Fruit fly (Drosophila melanogaster) whole organism, embryonic: ENCODE data around the gene CG32537.

Experiments
- ATbp ChIP-seq: fragments of 200-800 bp; sonication (Bioruptor generic); optimal IDR thresholded peaks from 2 replicates; lab custom pipeline; 2017; ENCODE audit warnings: missing biosample characterization, mild to moderate bottlenecking, missing genetic modification characterization, missing genetic modification reagents
- Adf1 ChIP-seq: fragments of 200-800 bp; sonication (Bioruptor generic); IDR thresholded peaks from 2 replicates; pipeline ENCODE4 v1.3.6; 2022; ENCODE audit warnings: missing biosample characterization, missing genetic modification characterization
- Atf-2 ChIP-seq: fragments of 200-800 bp; sonication (Bioruptor generic); optimal IDR thresholded peaks from 2 replicates; lab custom pipeline; 2016; ENCODE audit warnings: missing biosample characterization, missing genetic modification characterization
- Atf3 ChIP-seq: fragments of 200-800 bp; sonication (Bioruptor generic); optimal IDR thresholded peaks from 3 replicates; lab custom pipeline; 2016; ENCODE audit warnings: missing biosample characterization, missing genetic modification characterization
- B-H1 ChIP-seq: fragments of 200-800 bp; sonication (Bioruptor generic); IDR thresholded peaks from 3 replicates; pipeline ENCODE4 v1.3.6; 2022; ENCODE audit warnings: missing biosample characterization, missing genetic modification characterization
- Bteb2 ChIP-seq: fragments of 200-800 bp; sonication (Bioruptor generic); optimal IDR thresholded peaks from 2 replicates; lab custom pipeline; 2016; ENCODE audit warnings: missing biosample characterization, missing genetic modification characterization
- CG10543 ChIP-seq: fragments of 200-800 bp; sonication (Bioruptor generic); optimal IDR thresholded peaks from 3 replicates; lab custom pipeline; 2017; ENCODE audit warnings: missing biosample characterization, mild to moderate bottlenecking, missing genetic modification characterization, moderate library complexity
- CG11247 ChIP-seq: fragments of 200-800 bp; sonication (Bioruptor generic); IDR thresholded peaks from 2 replicates; pipeline ENCODE4 v1.3.6; 2022; ENCODE audit warnings: missing biosample characterization, missing genetic modification characterization
- CG11504 ChIP-seq: fragments of 200-800 bp; sonication (Bioruptor generic); optimal IDR thresholded peaks from 3 replicates; lab custom pipeline; 2019; ENCODE audit warnings: missing biosample characterization, mild to moderate bottlenecking, missing genetic modification characterization, moderate library complexity
- CG11560 ChIP-seq: fragments of 200-800 bp; sonication (Bioruptor generic); IDR thresholded peaks from 3 replicates; pipeline ENCODE4 v1.3.6; 2022; ENCODE audit warnings: missing biosample characterization, missing genetic modification characterization
- CG12659 ChIP-seq: fragments of 200-800 bp; sonication (Bioruptor generic); optimal IDR thresholded peaks from 3 replicates; lab custom pipeline; 2017; ENCODE audit warnings: mild to moderate bottlenecking, missing biosample characterization, missing genetic modification reagents, missing genetic modification characterization
- CG13894 ChIP-seq: fragments of 200-800 bp; sonication (Bioruptor generic); optimal IDR thresholded peaks from 3 replicates; lab custom pipeline; 2018; ENCODE audit warnings: missing biosample characterization, mild to moderate bottlenecking, missing genetic modification characterization, moderate library complexity
- CG14050 ChIP-seq: fragments of 200-800 bp; sonication (Bioruptor generic); IDR thresholded peaks from 3 replicates; pipeline ENCODE4 v1.3.6; 2022; ENCODE audit warnings: missing biosample characterization, missing genetic modification characterization
- CG14965 ChIP-seq: fragments of 200-800 bp; sonication (Bioruptor generic); optimal IDR thresholded peaks from 2 replicates; lab custom pipeline; 2016; ENCODE audit warnings: missing biosample characterization, missing genetic modification characterization, borderline replicate concordance
- CG15073 ChIP-seq: fragments of 200-800 bp; sonication (Bioruptor generic); optimal IDR thresholded peaks from 2 replicates; lab custom pipeline; 2016; ENCODE audit warnings: missing biosample characterization, missing genetic modification characterization
- CG17912 ChIP-seq: fragments of 200-800 bp; sonication (Bioruptor generic); optimal IDR thresholded peaks from 2 replicates; lab custom pipeline; 2018; ENCODE audit warnings: missing biosample characterization, mild to moderate bottlenecking, missing genetic modification characterization
- CG42726 ChIP-seq: fragments of 200-800 bp; sonication (Bioruptor generic); IDR thresholded peaks from 2 replicates; pipeline ENCODE4 v1.3.6; 2022; ENCODE audit warnings: missing biosample characterization, missing genetic modification characterization; ENCODE audit not compliant: partially characterized antibody
- CG4820 ChIP-seq: fragments of 200-800 bp; sonication (Bioruptor generic); optimal IDR thresholded peaks from 3 replicates; lab custom pipeline; 2016; ENCODE audit warnings: missing biosample characterization, missing genetic modification characterization
- CG6654 ChIP-seq: fragments of 200-800 bp; sonication (Bioruptor generic); optimal IDR thresholded peaks from 2 replicates; lab custom pipeline; 2017; ENCODE audit warnings: missing biosample characterization, mild to moderate bottlenecking, missing genetic modification characterization
- CG8478 ChIP-seq: fragments of >200 bp; optimal IDR thresholded peaks from 2 replicates; lab custom pipeline; 2018
- CG9215 ChIP-seq: fragments of 200-800 bp; sonication (Bioruptor generic); IDR thresholded peaks from 2 replicates; pipeline ENCODE4 v1.3.6; 2022; ENCODE audit warnings: missing biosample characterization, missing genetic modification characterization
- CG9932 ChIP-seq: fragments of 200-800 bp; sonication (Bioruptor generic); IDR thresholded peaks from 2 replicates; pipeline ENCODE4 v1.3.6; 2022; ENCODE audit warnings: missing biosample characterization, missing genetic modification characterization
- CkIIα-i1 ChIP-seq: fragments of 200-800 bp; sonication (Bioruptor generic); IDR thresholded peaks from 2 replicates; pipeline ENCODE4 v1.3.6; 2022; ENCODE audit warnings: missing biosample characterization, missing genetic modification characterization
- Dip2 ChIP-seq: fragments of 200-800 bp; sonication (Bioruptor generic); IDR thresholded peaks from 2 replicates; pipeline ENCODE4 v1.3.6; 2022; ENCODE audit warnings: missing biosample characterization, missing genetic modification characterization
- Doc2 ChIP-seq: fragments of 200-800 bp; sonication (Bioruptor generic); IDR thresholded peaks from 2 replicates; pipeline ENCODE4 v1.3.6; 2022; ENCODE audit warnings: missing biosample characterization, missing genetic modification characterization
- Fer1 ChIP-seq: fragments of 200-800 bp; sonication (Bioruptor generic); optimal IDR thresholded peaks from 2 replicates; lab custom pipeline; 2017; ENCODE audit warnings: missing biosample characterization, mild to moderate bottlenecking, missing genetic modification characterization
- Fer2 ChIP-seq: fragments of 200-800 bp; sonication (Bioruptor generic); optimal IDR thresholded peaks from 2 replicates; lab custom pipeline; 2018; ENCODE audit warnings: missing biosample characterization, mild to moderate bottlenecking, missing genetic modification characterization, moderate library complexity
- NFAT ChIP-seq: fragments of 200-800 bp; sonication (Bioruptor generic); IDR thresholded peaks from 2 replicates; pipeline ENCODE4 v1.3.6; 2022; ENCODE audit warnings: missing biosample characterization, missing genetic modification characterization
- PHDP ChIP-seq: fragments of 200-800 bp; sonication (Bioruptor generic); optimal IDR thresholded peaks from 3 replicates; lab custom pipeline; 2018; ENCODE audit warnings: missing biosample characterization, mild to moderate bottlenecking, missing genetic modification characterization, moderate library complexity
- Pdp1 ChIP-seq, 2 experiments: fragments of 200-800 bp; sonication (Bioruptor generic); optimal IDR thresholded peaks; 3 replicates each; lab custom pipeline; 2016; ENCODE audit warnings: missing biosample characterization in 2 of 2, missing genetic modification characterization in 2 of 2, mild to moderate bottlenecking in 1 of 2, moderate library complexity in 1 of 2
- Spps ChIP-seq: fragments of 200-800 bp; sonication (Bioruptor generic); optimal IDR thresholded peaks from 2 replicates; lab custom pipeline; 2018; ENCODE audit warnings: missing biosample characterization, mild to moderate bottlenecking, missing genetic modification characterization
- ab ChIP-seq: fragments of 200-800 bp; sonication (Bioruptor generic); optimal IDR thresholded peaks from 2 replicates; lab custom pipeline; 2016; ENCODE audit warnings: missing biosample characterization, missing genetic modification characterization
- ap ChIP-seq: fragments of 200-800 bp; sonication (Bioruptor generic); IDR thresholded peaks from 2 replicates; pipeline ENCODE4 v1.3.6; 2022; ENCODE audit warnings: missing biosample characterization, missing genetic modification characterization
- corto ChIP-seq: fragments of 200-800 bp; sonication (Bioruptor generic); optimal IDR thresholded peaks from 2 replicates; lab custom pipeline; 2016; ENCODE audit warnings: missing biosample characterization, mild to moderate bottlenecking, missing genetic modification characterization, moderate library complexity
- dm ChIP-seq: fragments of 200-800 bp; sonication (Bioruptor generic); optimal IDR thresholded peaks from 3 replicates; lab custom pipeline; 2016; ENCODE audit warnings: missing biosample characterization, missing genetic modification characterization
- dmrt11E ChIP-seq: fragments of 200-800 bp; sonication (Bioruptor generic); optimal IDR thresholded peaks from 3 replicates; lab custom pipeline; 2018; ENCODE audit warnings: missing biosample characterization, mild to moderate bottlenecking, missing genetic modification characterization, moderate library complexity
- esg ChIP-seq: fragments of 200-800 bp; sonication (Bioruptor generic); conservative IDR thresholded peaks from 2 replicates; pipeline ENCODE4 v1.3.6; 2022; ENCODE audit warnings: missing biosample characterization, missing genetic modification characterization
- eyg ChIP-seq: fragments of 200-800 bp; sonication (Bioruptor generic); optimal IDR thresholded peaks from 3 replicates; lab custom pipeline; 2016; ENCODE audit warnings: missing biosample characterization, missing genetic modification characterization
- gcm2 ChIP-seq: fragments of 200-800 bp; sonication (Bioruptor generic); optimal IDR thresholded peaks from 2 replicates; lab custom pipeline; 2016; ENCODE audit warnings: missing biosample characterization, missing genetic modification characterization
- gem ChIP-seq: fragments of 200-800 bp; sonication (Bioruptor generic); optimal IDR thresholded peaks from 2 replicates; lab custom pipeline; 2019; ENCODE audit warnings: missing biosample characterization, mild to moderate bottlenecking, missing genetic modification characterization, moderate library complexity
- grn ChIP-seq: fragments of 200-800 bp; sonication (Bioruptor generic); optimal IDR thresholded peaks from 3 replicates; lab custom pipeline; 2017; ENCODE audit warnings: missing biosample characterization, missing genetic modification characterization
- jigr1 ChIP-seq: fragments of 200-800 bp; sonication (Bioruptor generic); IDR thresholded peaks from 3 replicates; pipeline ENCODE4 v1.3.6; 2022; ENCODE audit warnings: missing biosample characterization, missing genetic modification characterization
- lov ChIP-seq, 2 experiments: fragments of 200-800 bp in 1 of 2; fragments of >200 bp in 1 of 2; sonication (Bioruptor generic) in 1 of 2; IDR thresholded peaks in 1 of 2; optimal IDR thresholded peaks in 1 of 2; 2 replicates in 1 of 2; 3 replicates in 1 of 2; pipeline versions ENCODE4 v1.3.6 to Lab custom; 2017 to 2022; ENCODE audit warnings: missing biosample characterization in 1 of 2, missing genetic modification characterization in 1 of 2
- oc ChIP-seq: fragments of 200-800 bp; sonication (Bioruptor generic); optimal IDR thresholded peaks from 2 replicates; lab custom pipeline; 2018; ENCODE audit warnings: missing biosample characterization, mild to moderate bottlenecking, missing genetic modification characterization, moderate library complexity
- prd ChIP-seq, 3 experiments: fragments of >200 bp in 2 of 3; fragments of 200-800 bp in 1 of 3; sonication (Bioruptor generic) in 1 of 3; optimal IDR thresholded peaks in 2 of 3; IDR thresholded peaks in 1 of 3; 2 replicates in 2 of 3; 3 replicates in 1 of 3; pipeline versions ENCODE4 v1.3.6 to Lab custom; 2017 to 2022; ENCODE audit warnings: missing biosample characterization in 1 of 3, missing genetic modification characterization in 1 of 3
- twi ChIP-seq: fragments of 200-800 bp; optimal IDR thresholded peaks from 2 replicates; lab custom pipeline; 2019; ENCODE audit warnings: missing biosample characterization, mild to moderate bottlenecking, missing genetic modification characterization, moderate library complexity
- z ChIP-seq: fragments of 200-800 bp; sonication (Bioruptor generic); IDR thresholded peaks from 3 replicates; pipeline ENCODE4 v1.3.6; 2022; ENCODE audit warnings: missing biosample characterization, missing genetic modification characterization

CG32537 gene

dm6 chrX:19297899-19298784 lies 21.8 kb upstream of the CG32537 start, which contains the start of gene CG8034 (continued):
- peak; percentile 99 for TF ChIP-seq CG10543 (GFP tag; lab: Kevin White, UChicago)
- peak; percentile 95 for TF ChIP-seq Bteb2
- peak; percentile 94 for TF ChIP-seq Atf-2 (GFP tag; lab: Kevin White, UChicago)
- peak; percentile 62 for TF ChIP-seq grn (GFP tag; lab: Kevin White, UChicago)
- peak; percentile 88 for TF ChIP-seq B-H1 (GFP tag; lab: Robert Waterston, UW)
- TF ChIP-seq CG9215 (GFP tag; lab: Robert Waterston, UW) = peak; percentile 96
- peak; percentile 83 for TF ChIP-seq NFAT (GFP tag; lab: Robert Waterston, UW)
- TF ChIP-seq Pdp1 (GFP tag; optimal IDR thresholded peaks at IDR 0.05; lab: Kevin White, UChicago) = peak; percentile 90 to 97
- TF ChIP-seq CG4820 = peak; percentile 93
- TF ChIP-seq gem (tag; lab: Kevin White, UChicago) = peak; percentile 99
- TF ChIP-seq z (GFP tag; lab: Robert Waterston, UW) = 0 out of 3 replicates have a peak, but pooled peaks have one; percentile 48
- TF ChIP-seq CG9932 (GFP tag; lab: Robert Waterston, UW) = peak; percentile 96
- peak; percentile 91 for TF ChIP-seq eyg (GFP tag; lab: Kevin White, UChicago)
- peak; percentile 88 for TF ChIP-seq Doc2 (GFP tag; lab: Robert Waterston, UW)
- peak; percentile 88 for TF ChIP-seq CG6654 (GFP tag; lab: Kevin White, UChicago)
- peak; percentile 46 for TF ChIP-seq CG14965 (GFP tag; lab: Kevin White, UChicago)
- TF ChIP-seq CG17912 = peak; percentile 76
- TF ChIP-seq CG12659 = peak; percentile 98
- peak; percentile 93 for TF ChIP-seq oc (tag; lab: Kevin White, UChicago)
- peak; percentile 97 for TF ChIP-seq dmrt11E
- peak; percentile 97 for TF ChIP-seq CG11504
- TF ChIP-seq CG8478 (lab: Kevin White, UChicago) = no peak
- TF ChIP-seq CG14050 (GFP tag; lab: Robert Waterston, UW) = peak; percentile 90
- peak; percentile 92 for TF ChIP-seq jigr1 (GFP tag; lab: Robert Waterston, UW)
- peak; percentile 98 for TF ChIP-seq Fer1 (GFP tag; lab: Kevin White, UChicago)
- peak; percentile 84 for TF ChIP-seq ab (GFP tag; lab: Kevin White, UChicago)
- TF ChIP-seq PHDP (tag; lab: Kevin White, UChicago) = peak; percentile 97
- peak; percentile 65; the same call in 1 of the 2 replicates for TF ChIP-seq CkIIα-i1
- TF ChIP-seq twi = peak; percentile 95
- peak; percentile 95 for TF ChIP-seq CG13894 (tag; lab: Kevin White, UChicago)
- peak; percentile 95 for TF ChIP-seq Atf3 (GFP tag; lab: Kevin White, UChicago)
- TF ChIP-seq CG11247 (GFP tag; lab: Robert Waterston, UW) = peak; percentile 90
- peak; percentile 95 for TF ChIP-seq esg (GFP tag; lab: Robert Waterston, UW)
- peak; percentile 93 for TF ChIP-seq corto (GFP tag; lab: Kevin White, UChicago)
- TF ChIP-seq ap (GFP tag; lab: Robert Waterston, UW) = peak; percentile 86
- TF ChIP-seq CG15073 (GFP tag; lab: Kevin White, UChicago) = peak; percentile 55
- peak; percentile 95 for TF ChIP-seq Fer2 (tag; lab: Kevin White, UChicago)
- peak; percentile 91 for TF ChIP-seq dm (GFP tag; lab: Kevin White, UChicago)
- TF ChIP-seq lov (optimal IDR thresholded peaks at IDR 0.05; lab: Kevin White, UChicago) = no peak
- peak; percentile 83; the same call in 2 of the 3 replicates for TF ChIP-seq lov (GFP tag; IDR thresholded peaks at IDR 0.05; lab: Robert Waterston, UW)
- TF ChIP-seq CG42726 (GFP tag; lab: Robert Waterston, UW) = peak; percentile 53; the same call in 1 of the 2 replicates
- peak; percentile 96 for TF ChIP-seq Adf1
- peak; percentile 75 for TF ChIP-seq Dip2
- peak; percentile 93 for TF ChIP-seq ATbp
- peak; percentile 90 for TF ChIP-seq Spps (tag; lab: Kevin White, UChicago)
- no peak for TF ChIP-seq prd (optimal IDR thresholded peaks at IDR 0.05; lab: Kevin White, UChicago)
- TF ChIP-seq prd (GFP tag; IDR thresholded peaks at IDR 0.05; lab: Robert Waterston, UW) = peak; percentile 97
- peak; percentile 87 for TF ChIP-seq gcm2
- TF ChIP-seq CG11560 = peak; percentile 89
